Worm (Caenorhabditis elegans) whole organism, L2 larva: ENCODE results near the gene srx-110.

Source experiments
- C34F6.9 ChIP-seq: fragments of 150-350 bp; optimal IDR thresholded peaks from 2 replicates; lab custom pipeline; 2014; ENCODE audit warnings: missing biosample characterization, missing genetic modification characterization
- ZK546.5 ChIP-seq: sonication (generic microtip); optimal IDR thresholded peaks from 2 replicates; lab custom pipeline; 2017; ENCODE audit warnings: missing biosample characterization, missing genetic modification characterization
- ama-1 ChIP-seq: fragments of 150-350 bp; optimal IDR thresholded peaks from 2 replicates; lab custom pipeline; 2018; ENCODE audit warnings: inconsistent platforms
- fos-1 ChIP-seq: fragments of 150-350 bp; optimal IDR thresholded peaks from 2 replicates; lab custom pipeline; 2014; ENCODE audit warnings: missing biosample characterization, missing genetic modification characterization
- mdl-1 ChIP-seq, 2 experiments: fragments of 150-350 bp in 1 of 2; sonication (generic microtip) in 1 of 2; optimal IDR thresholded peaks; 2 replicates each; lab custom pipeline; 2017; ENCODE audit warnings: missing biosample characterization in 2 of 2, missing genetic modification characterization in 2 of 2
- nhr-25 ChIP-seq: fragments of 150-350 bp; sonication (generic microtip); optimal IDR thresholded peaks from 3 replicates; lab custom pipeline; 2014; ENCODE audit warnings: missing biosample characterization, missing genetic modification characterization
- sma-3 ChIP-seq: sonication (generic microtip); optimal IDR thresholded peaks from 2 replicates; lab custom pipeline; 2016; ENCODE audit warnings: missing genetic modification reagents, missing genetic modification characterization, missing compliant biosample characterization
- ztf-11 ChIP-seq: sonication (generic microtip); optimal IDR thresholded peaks from 2 replicates; lab custom pipeline; 2017; ENCODE audit warnings: missing biosample characterization, missing genetic modification characterization

DNA sequence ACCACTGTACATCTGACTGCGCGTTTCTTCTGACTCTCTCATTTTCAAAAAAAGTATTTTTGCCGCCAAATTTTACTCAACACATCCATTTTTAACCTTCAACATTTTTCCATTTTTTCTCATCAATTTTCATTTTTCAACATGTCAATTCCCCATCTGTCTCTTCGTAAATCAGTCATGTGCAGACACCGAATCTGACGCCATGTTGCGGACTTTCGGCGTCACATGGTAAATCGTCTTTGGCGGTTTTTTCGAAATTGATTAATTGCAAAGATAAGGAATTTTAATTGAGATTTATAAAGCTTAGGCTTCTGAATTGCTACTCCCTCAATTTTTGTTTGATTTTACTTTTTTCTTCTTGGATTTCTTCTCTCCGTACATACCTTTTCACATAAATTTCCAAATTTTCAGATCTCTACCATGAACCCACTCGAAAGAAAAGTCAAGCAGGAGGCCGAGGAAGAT, 26.6 kb upstream of the srx-110 start, which contains the start of gene F19B10.1:
- no peak for TF ChIP-seq ama-1 (lab: Kevin White, UChicago)
- TF ChIP-seq fos-1 (tag; lab: Kevin White, UChicago) = peak; percentile 78
- TF ChIP-seq nhr-25 (tag; lab: Kevin White, UChicago) = no peak
- TF ChIP-seq mdl-1 (tag; optimal IDR thresholded peaks at IDR 0.05; lab: Kevin White, UChicago) = peak in 1 of 2 experiments; percentile 55
- TF ChIP-seq ZK546.5 (tag; lab: Kevin White, UChicago) = no peak
- peak; percentile 89 for TF ChIP-seq C34F6.9
- peak; percentile 72 for TF ChIP-seq sma-3 (GFP tag; lab: Kevin White, UChicago)
- no peak for TF ChIP-seq ztf-11 (tag; lab: Kevin White, UChicago)
